Worm (Caenorhabditis elegans) whole organism, mixed stage, embryonic: ENCODE data around the gene C07G2.5.

Source experiments
- lin-32 ChIP-seq: fragments of 200-800 bp; sonication (Bioruptor generic); optimal IDR thresholded peaks from 2 replicates; lab custom pipeline; 2018; ENCODE audit warnings: mild to moderate bottlenecking, missing genetic modification characterization, missing compliant biosample characterization
- nhr-237 ChIP-seq: fragments of 150-350 bp; optimal IDR thresholded peaks from 2 replicates; lab custom pipeline; 2014; ENCODE audit warnings: missing biosample characterization, missing genetic modification characterization
- pha-4 ChIP-seq: fragments of 150-350 bp; optimal IDR thresholded peaks from 2 replicates; lab custom pipeline; 2018; ENCODE audit warnings: missing biosample characterization, missing genetic modification reagents, missing genetic modification characterization
- sptf-1 ChIP-seq: sonication (generic microtip); optimal IDR thresholded peaks from 2 replicates; lab custom pipeline; 2017; ENCODE audit warnings: mild to moderate bottlenecking, missing genetic modification characterization, moderate library complexity, missing compliant biosample characterization
- ztf-11 ChIP-seq: fragments of 150-350 bp; optimal IDR thresholded peaks from 2 replicates; lab custom pipeline; 2014; ENCODE audit warnings: missing biosample characterization, missing genetic modification characterization

DNA sequence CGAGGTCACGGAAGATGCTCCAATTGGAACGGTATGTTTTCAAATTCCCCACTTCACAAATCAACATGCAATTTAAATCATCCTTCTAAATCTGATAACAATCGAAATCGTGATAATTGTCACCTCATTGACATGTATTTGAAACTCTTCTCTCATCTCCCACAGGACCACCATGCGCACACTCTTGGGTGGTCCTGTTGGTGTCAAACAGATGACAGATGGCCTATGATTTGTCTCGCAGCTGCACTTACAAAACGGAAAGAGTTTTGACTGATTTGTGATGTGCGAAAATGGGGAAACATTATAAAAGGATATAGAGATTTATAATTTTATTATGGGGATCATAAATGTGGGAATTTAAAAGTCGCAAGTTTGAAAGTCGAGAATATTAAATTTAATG, 24.6 kb upstream of the C07G2.5 start:
- TF ChIP-seq sptf-1 (tag; lab: Kevin White, UChicago) (no peak), nhr-237 (tag; lab: Kevin White, UChicago) (no peak), lin-32 (GFP tag; lab: Kevin White, UChicago) (no peak), pha-4 (tag; lab: Kevin White, UChicago) (no peak), ztf-11 (tag; lab: Kevin White, UChicago) (no peak)
